Worm (Caenorhabditis elegans): Measurements from ENCODE around the gene rsp-7.

DNA sequence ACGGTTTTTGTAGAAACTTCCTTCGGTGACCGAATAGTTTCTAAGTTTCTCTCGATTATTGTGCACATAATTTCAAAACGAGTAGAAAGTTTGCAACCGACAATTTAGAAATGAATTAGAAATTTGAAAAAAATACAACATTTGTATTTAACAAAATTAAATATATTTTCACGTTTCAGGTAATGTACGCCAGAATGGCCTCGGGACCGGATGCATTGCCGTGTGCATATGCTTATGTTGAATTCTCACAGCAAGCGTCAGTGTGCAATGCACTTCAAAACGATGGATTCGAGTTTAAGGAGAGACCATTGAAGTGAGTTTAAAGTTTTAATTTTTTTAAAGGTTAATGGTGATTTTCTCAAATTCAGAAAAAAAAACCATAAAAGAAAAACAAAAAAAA lies 1.9 kb downstream of the rsp-7 start, which contains the start of gene marc-2:
- TF ChIP-seq alr-1 (tag; optimal IDR thresholded peaks at IDR 0.05; ENCODE audit: borderline replicate concordance) (no peak), snpc-4 (tag; optimal IDR thresholded peaks at IDR 0.05) (no peak), nhr-76 (tag; optimal IDR thresholded peaks at IDR 0.05) (no peak), lsy-2 (tag; optimal IDR thresholded peaks at IDR 0.05) (no peak), nhr-84 (tag; optimal IDR thresholded peaks at IDR 0.05) (no peak)

Data from whole organism, L1 larva.